Fruit fly (Drosophila melanogaster) whole organism, larva: ENCODE data around the gene Spn27A.

Source experiments
- noc ChIP-seq: fragments of 200-800 bp; sonication (Bioruptor generic); optimal IDR thresholded peaks from 3 replicates; lab custom pipeline; 2019; ENCODE audit warnings: missing biosample characterization, mild to moderate bottlenecking, missing genetic modification characterization, moderate library complexity

Spn27A gene

dm6 chr2L:6643218-6643756 is 29.9 kb downstream of the Spn27A start:
- TF ChIP-seq noc: peak; percentile 33

DNA sequence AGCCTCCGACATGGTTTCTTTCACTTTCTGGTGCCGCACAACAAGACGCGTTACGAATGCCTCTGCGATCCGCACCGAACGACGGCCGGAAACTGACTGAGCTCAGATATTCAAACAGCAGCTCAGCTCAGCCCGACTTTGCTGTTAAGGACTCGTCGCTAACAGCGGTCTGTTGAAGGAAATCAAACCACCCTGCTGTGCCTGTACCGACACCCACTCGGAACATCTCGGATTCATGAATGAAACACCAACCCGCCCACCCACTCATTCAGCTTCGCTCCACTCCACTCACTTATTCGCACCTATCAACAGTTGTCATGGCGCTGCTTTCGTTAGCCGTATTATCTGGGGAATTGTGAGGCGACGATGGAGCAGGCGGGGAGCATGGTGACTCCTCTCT is 40.8 kb downstream of the Spn27A start, which contains the start of gene Oatp26F:
TSS of gene Oatp26F (minus strand) at position 101 of the 400 bp plus-strand sequence.
- TF ChIP-seq noc: no peak

- no peak for TF ChIP-seq noc
Observed at dm6 chr2L:6622642-6623162, 50.4 kb downstream of the Spn27A start, which contains the start of gene CG34345. TSS of gene CG34345 (plus strand) at chr2L:6623112.

DNA sequence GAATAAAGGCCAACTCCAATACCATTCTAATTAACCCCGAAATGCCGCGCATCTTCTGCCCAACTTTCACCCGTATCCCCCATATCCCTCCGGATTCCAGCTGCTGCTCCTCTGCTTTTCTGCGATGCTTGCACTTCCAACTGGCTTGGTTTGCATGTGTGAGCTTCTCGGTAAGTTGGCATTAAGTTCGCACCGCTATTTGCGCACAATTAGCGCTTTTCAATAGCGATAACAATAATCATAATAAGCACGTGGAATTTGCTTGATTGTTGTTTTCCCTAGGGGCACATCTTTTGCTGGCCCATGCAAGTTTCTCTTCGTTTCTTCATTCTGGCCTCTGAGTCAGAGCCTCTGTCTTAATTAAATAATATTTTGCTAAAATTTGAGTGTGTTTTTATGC is 51.1 kb downstream of the Spn27A start:
- no peak for TF ChIP-seq noc

DNA sequence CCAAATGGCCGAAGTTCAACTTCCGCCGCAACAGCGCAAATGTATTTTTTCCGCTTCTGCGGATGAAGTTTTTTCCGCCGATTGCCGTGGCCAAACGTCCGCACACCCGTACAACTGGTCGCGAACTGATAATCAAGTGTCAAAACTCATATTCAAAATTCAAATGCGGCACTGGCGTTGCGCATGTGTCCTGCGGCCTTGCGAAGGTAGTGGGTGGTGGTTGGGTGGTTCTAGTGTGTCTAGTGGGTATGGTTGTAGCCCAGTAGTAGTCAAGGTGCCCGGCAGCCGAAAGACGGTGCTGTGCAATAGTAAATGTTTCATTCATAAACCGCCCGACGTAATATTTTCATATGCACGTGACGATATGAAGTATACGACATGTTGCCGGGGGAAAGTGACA is 51.5 kb downstream of the Spn27A start, which contains the start of gene DIP-iota:
TSS of gene DIP-iota (minus strand) at position 101 of the 400 bp plus-strand sequence.
- TF ChIP-seq noc: no peak
